Fruit fly (Drosophila melanogaster) whole organism, larva: Measurements from ENCODE around the gene CG17752.

Experiments used
- noc ChIP-seq: fragments of 200-800 bp; sonication (Bioruptor generic); optimal IDR thresholded peaks from 3 replicates; lab custom pipeline; 2019; ENCODE audit warnings: missing biosample characterization, mild to moderate bottlenecking, missing genetic modification characterization, moderate library complexity

CG17752 gene

dm6 chr3R:19644901-19645204, 34.8 kb downstream of the CG17752 start, which contains the start of gene Nup58:
Gene Nup58, plus strand, starts transcription at chr3R:19645026.
- TF ChIP-seq noc (tag; lab: Kevin White, UChicago), result no peak

- TF ChIP-seq noc (tag; lab: Kevin White, UChicago), result no peak
Observed at dm6 chr3R:19648289-19648916, 38.4 kb downstream of the CG17752 start, which contains the start of the genes CG6195 and CG31220. Gene CG6195, minus strand, starts transcription at chr3R:19648410. Gene CG31220, plus strand, starts transcription at chr3R:19648487.

- TF ChIP-seq noc (tag; lab: Kevin White, UChicago), result no peak
Observed at dm6 chr3R:19650718-19651117, 40.7 kb downstream of the CG17752 start, which contains the start of gene CG31219. Gene CG31219, plus strand, starts transcription at chr3R:19651018.

dm6 chr3R:19656455-19656854, 46.4 kb downstream of the CG17752 start:
- TF ChIP-seq noc (tag; lab: Kevin White, UChicago), result no peak

dm6 chr3R:19657235-19657634, 47.2 kb downstream of the CG17752 start:
- TF ChIP-seq noc (tag; lab: Kevin White, UChicago), result no peak

- TF ChIP-seq noc (tag; lab: Kevin White, UChicago), result no peak
Observed at dm6 chr3R:19657766-19658165, 47.7 kb downstream of the CG17752 start, which contains the start of gene CG6184. Gene CG6184, minus strand, starts transcription at chr3R:19657866.

dm6 chr3R:19659448-19659847, 49.4 kb downstream of the CG17752 start, which contains the start of gene ort:
Gene ort, plus strand, starts transcription at chr3R:19659748.
- TF ChIP-seq noc (tag; lab: Kevin White, UChicago), result no peak
